Fruit fly (Drosophila melanogaster): Measurements from ENCODE around the gene CG8661.
A peak's percentile ranks its signal among the peaks of the same experiment; 100 is the strongest.

The CG8661 gene

dm6 chrX:17290960-17291432 lies 6.7 kb upstream of the CG8661 start:
- TF ChIP-seq tj (GFP tag; optimal IDR thresholded peaks at IDR 0.05) (peak; percentile 22), CG5204 (GFP tag; optimal IDR thresholded peaks at IDR 0.05) (no peak), CG1620 (GFP tag; optimal IDR thresholded peaks at IDR 0.05) (no peak), CG33017 (tag; optimal IDR thresholded peaks at IDR 0.05) (no peak), cic (GFP tag; optimal IDR thresholded peaks at IDR 0.05) (no peak)

dm6 chrX:17290154-17290959 lies 6.1 kb upstream of the CG8661 start:
- TF ChIP-seq tj (GFP tag; optimal IDR thresholded peaks at IDR 0.05) (peak; percentile 51), Mnt (GFP tag; optimal IDR thresholded peaks at IDR 0.05) (no peak), CG12768 (GFP tag; optimal IDR thresholded peaks at IDR 0.05) (no peak), CG11617 (GFP tag; optimal IDR thresholded peaks at IDR 0.05) (no peak), CG1620 (GFP tag; optimal IDR thresholded peaks at IDR 0.05) (no peak), bab1 (GFP tag; optimal IDR thresholded peaks at IDR 0.05) (no peak), CG7101 (tag; optimal IDR thresholded peaks at IDR 0.05) (no peak), CG33017 (tag; optimal IDR thresholded peaks at IDR 0.05) (no peak), toe (GFP tag; optimal IDR thresholded peaks at IDR 0.05) (no peak), kay (GFP tag; ENCODE audit: borderline replicate concordance) (peak; percentile 57), CG7045 (GFP tag; optimal IDR thresholded peaks at IDR 0.05) (no peak), Clk (GFP tag; optimal IDR thresholded peaks at IDR 0.05) (no peak)

- TF ChIP-seq CG7101 (tag; optimal IDR thresholded peaks at IDR 0.05) (no peak), cic (GFP tag; optimal IDR thresholded peaks at IDR 0.05) (no peak), CG33017 (tag; optimal IDR thresholded peaks at IDR 0.05) (no peak), pad (GFP tag; optimal IDR thresholded peaks at IDR 0.05) (no peak), CG12768 (GFP tag; optimal IDR thresholded peaks at IDR 0.05) (no peak)
Measured at dm6 chrX:17289225-17289624, 4.9 kb upstream of the CG8661 start.

dm6 chrX:17285069-17285468 lies 769 bp upstream of the CG8661 start:
- peak; percentile 93 for TF ChIP-seq cic (GFP tag; optimal IDR thresholded peaks at IDR 0.05)
- no peak for TF ChIP-seq CG11617 (GFP tag; optimal IDR thresholded peaks at IDR 0.05)
- no peak for TF ChIP-seq kay (GFP tag; ENCODE audit: borderline replicate concordance)
- no peak for TF ChIP-seq cnc (optimal IDR thresholded peaks at IDR 0.05)
- TF ChIP-seq Clk (GFP tag; optimal IDR thresholded peaks at IDR 0.05), result no peak
- peak; percentile 7 for TF ChIP-seq CG12768 (GFP tag; optimal IDR thresholded peaks at IDR 0.05)
- TF ChIP-seq CG14711 (tag; optimal IDR thresholded peaks at IDR 0.05), result no peak
- TF ChIP-seq bab1 (GFP tag; optimal IDR thresholded peaks at IDR 0.05), result peak; percentile 50
- TF ChIP-seq Mnt (GFP tag; optimal IDR thresholded peaks at IDR 0.05), result peak; percentile 62

- TF ChIP-seq CG14711 (tag; optimal IDR thresholded peaks at IDR 0.05), result no peak
- no peak for TF ChIP-seq kay (GFP tag; ENCODE audit: borderline replicate concordance)
- no peak for TF ChIP-seq Hr96 (GFP tag; optimal IDR thresholded peaks at IDR 0.05)
- no peak for TF ChIP-seq tj (GFP tag; optimal IDR thresholded peaks at IDR 0.05)
- no peak for TF ChIP-seq Mnt (GFP tag; optimal IDR thresholded peaks at IDR 0.05)
- no peak for TF ChIP-seq cic (GFP tag; optimal IDR thresholded peaks at IDR 0.05)
- no peak for TF ChIP-seq CG7045 (GFP tag; optimal IDR thresholded peaks at IDR 0.05)
- TF ChIP-seq cnc (optimal IDR thresholded peaks at IDR 0.05), result no peak
- TF ChIP-seq CG12768 (GFP tag; optimal IDR thresholded peaks at IDR 0.05), result no peak
- no peak for TF ChIP-seq CG33017 (tag; optimal IDR thresholded peaks at IDR 0.05)
- no peak for TF ChIP-seq CG5204 (GFP tag; optimal IDR thresholded peaks at IDR 0.05)
- TF ChIP-seq CG7101 (tag; optimal IDR thresholded peaks at IDR 0.05), result no peak
- no peak for TF ChIP-seq pad (GFP tag; optimal IDR thresholded peaks at IDR 0.05)
- no peak for TF ChIP-seq Clk (GFP tag; optimal IDR thresholded peaks at IDR 0.05)
- no peak for TF ChIP-seq toe (GFP tag; optimal IDR thresholded peaks at IDR 0.05)
- no peak for TF ChIP-seq CG11617 (GFP tag; optimal IDR thresholded peaks at IDR 0.05)
- TF ChIP-seq ovo (GFP tag; optimal IDR thresholded peaks at IDR 0.05), result no peak
- TF ChIP-seq CG1620 (GFP tag; optimal IDR thresholded peaks at IDR 0.05), result no peak
- TF ChIP-seq bab1 (GFP tag; optimal IDR thresholded peaks at IDR 0.05), result no peak
Measured at dm6 chrX:17282626-17283025, 1.7 kb downstream of the CG8661 start, which contains the start of gene CG8664. TSS of gene CG8664 (minus strand) at chrX:17282726.

- TF ChIP-seq CG11617 (GFP tag; optimal IDR thresholded peaks at IDR 0.05) (no peak), kay (GFP tag; ENCODE audit: borderline replicate concordance) (no peak), cic (GFP tag; optimal IDR thresholded peaks at IDR 0.05) (no peak), tj (GFP tag; optimal IDR thresholded peaks at IDR 0.05) (no peak), CG33017 (tag; optimal IDR thresholded peaks at IDR 0.05) (no peak), CG7045 (GFP tag; optimal IDR thresholded peaks at IDR 0.05) (no peak), toe (GFP tag; optimal IDR thresholded peaks at IDR 0.05) (no peak), Crg-1 (GFP tag; optimal IDR thresholded peaks at IDR 0.05) (no peak), bab1 (GFP tag; optimal IDR thresholded peaks at IDR 0.05) (no peak), cnc (optimal IDR thresholded peaks at IDR 0.05) (no peak), Hr96 (GFP tag; optimal IDR thresholded peaks at IDR 0.05) (no peak), Clk (GFP tag; optimal IDR thresholded peaks at IDR 0.05) (no peak), CG5204 (GFP tag; optimal IDR thresholded peaks at IDR 0.05) (no peak), CG14711 (tag; optimal IDR thresholded peaks at IDR 0.05) (no peak), ovo (GFP tag; optimal IDR thresholded peaks at IDR 0.05) (no peak), CG7101 (tag; optimal IDR thresholded peaks at IDR 0.05) (no peak)
Measured at dm6 chrX:17282196-17282595, 2.1 kb downstream of the CG8661 start, which contains the start of gene CG5445. TSS of gene CG5445 (plus strand) at chrX:17282496.

Measured in whole organism, adult.